Worm (Caenorhabditis elegans) whole organism, L3 larva: Measurements from ENCODE around the gene unc-112.

ENCODE experiments used
- elt-3 ChIP-seq, 3 experiments: fragments of 150-350 bp in 1 of 3; sonication (generic microtip) in 2 of 3; optimal IDR thresholded peaks; 2 replicates in 2 of 3; 4 replicates in 1 of 3; lab custom pipeline; 2014 to 2017; ENCODE audit warnings: missing biosample characterization in 3 of 3, missing genetic modification characterization in 3 of 3
- lin-15B ChIP-seq: fragments of 150-350 bp; optimal IDR thresholded peaks from 2 replicates; lab custom pipeline; 2014; ENCODE audit warnings: missing biosample characterization, missing genetic modification characterization
- nhr-12 ChIP-seq: fragments of 150-350 bp; optimal IDR thresholded peaks from 2 replicates; lab custom pipeline; 2014; ENCODE audit warnings: missing biosample characterization, missing genetic modification characterization
- nhr-25 ChIP-seq: sonication (generic microtip); optimal IDR thresholded peaks from 2 replicates; lab custom pipeline; 2017; ENCODE audit warnings: missing biosample characterization, missing genetic modification characterization
- ztf-11 ChIP-seq: fragments of 150-350 bp; optimal IDR thresholded peaks from 2 replicates; lab custom pipeline; 2014; ENCODE audit warnings: missing biosample characterization, missing genetic modification characterization

DNA sequence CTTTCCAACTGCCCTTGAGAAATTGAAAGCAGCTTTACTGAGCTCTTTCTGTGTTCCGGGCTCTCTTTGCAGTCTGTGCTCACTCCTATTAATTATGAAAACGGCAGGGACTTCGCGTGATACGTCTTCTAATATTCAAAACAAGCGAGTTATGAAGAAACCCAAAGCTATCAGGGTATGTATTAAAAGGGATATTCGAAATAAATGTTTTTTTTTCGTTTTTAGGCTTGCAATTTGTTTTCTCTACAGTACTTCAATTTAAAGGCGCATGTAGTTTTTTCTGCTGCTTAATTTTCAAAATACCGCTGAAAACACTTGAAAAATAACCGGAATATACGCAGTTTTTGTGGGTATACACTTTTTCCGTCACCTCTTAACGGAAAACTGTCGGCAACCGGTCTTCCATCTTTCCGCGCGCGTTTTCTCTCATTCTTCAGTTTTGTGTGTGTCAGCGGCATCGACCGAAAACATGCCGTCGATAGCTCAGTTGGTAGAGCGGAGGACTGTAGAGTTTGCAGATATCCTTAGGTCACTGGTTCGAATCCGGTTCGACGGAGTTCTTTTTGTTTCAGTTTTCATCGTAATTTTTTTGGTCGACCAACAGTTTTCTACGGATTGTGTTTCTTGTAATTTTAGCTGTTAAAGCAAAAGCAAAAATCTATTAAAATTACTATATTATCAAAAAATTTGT lies 7.2 kb downstream of the unc-112 start, which contains the start of gene gasr-8:
- TF ChIP-seq nhr-12 (no peak), nhr-25 (no peak), lin-15B (tag; lab: Kevin White, UChicago) (no peak), ztf-11 (tag; lab: Kevin White, UChicago) (no peak), elt-3 (tag; optimal IDR thresholded peaks at IDR 0.05; lab: Kevin White, UChicago) (no peak)
